Worm (Caenorhabditis elegans): ENCODE measurements around the gene Y41G9A.17.

Y41G9A.17 gene

DNA sequence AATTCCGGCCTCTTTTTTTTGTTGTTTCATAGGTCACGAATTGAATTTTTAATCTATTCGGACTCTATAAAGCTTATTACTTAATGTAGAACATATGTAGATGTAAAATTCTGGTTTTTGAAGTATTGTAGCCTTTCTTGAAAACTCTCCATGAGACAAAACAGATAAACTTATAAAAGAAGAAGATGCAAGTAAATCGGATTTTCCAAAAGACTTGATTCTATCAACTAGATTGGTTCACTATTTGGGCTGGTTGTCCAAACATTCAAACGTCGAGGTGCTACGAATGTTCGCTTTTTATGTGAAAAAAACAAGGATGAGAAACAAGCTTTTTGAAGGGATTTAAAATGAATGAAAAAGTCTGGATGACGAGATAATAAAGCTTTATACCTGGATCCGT is 40.5 kb upstream of the Y41G9A.17 start:
- TF ChIP-seq pha-4 (tag; optimal IDR thresholded peaks at IDR 0.05) = no peak
- TF ChIP-seq sea-2 (GFP tag; optimal IDR thresholded peaks at IDR 0.05) = no peak
- TF ChIP-seq nhr-67 (tag; optimal IDR thresholded peaks at IDR 0.05) = no peak
- no peak for TF ChIP-seq lsy-12 (tag; optimal IDR thresholded peaks at IDR 0.05)
- no peak for TF ChIP-seq ceh-28 (tag; optimal IDR thresholded peaks at IDR 0.05)
- no peak for TF ChIP-seq mml-1 (tag; optimal IDR thresholded peaks at IDR 0.05)
- no peak for TF ChIP-seq elt-3 (tag; optimal IDR thresholded peaks at IDR 0.05)
- no peak for TF ChIP-seq elt-1 (tag; optimal IDR thresholded peaks at IDR 0.05)
- TF ChIP-seq fkh-2 (tag; optimal IDR thresholded peaks at IDR 0.05) = no peak
- TF ChIP-seq ztf-11 (tag; optimal IDR thresholded peaks at IDR 0.05) = no peak
- no peak for TF ChIP-seq skn-1 (tag; optimal IDR thresholded peaks at IDR 0.05)
- TF ChIP-seq zag-1 (tag; optimal IDR thresholded peaks at IDR 0.05) = no peak

DNA sequence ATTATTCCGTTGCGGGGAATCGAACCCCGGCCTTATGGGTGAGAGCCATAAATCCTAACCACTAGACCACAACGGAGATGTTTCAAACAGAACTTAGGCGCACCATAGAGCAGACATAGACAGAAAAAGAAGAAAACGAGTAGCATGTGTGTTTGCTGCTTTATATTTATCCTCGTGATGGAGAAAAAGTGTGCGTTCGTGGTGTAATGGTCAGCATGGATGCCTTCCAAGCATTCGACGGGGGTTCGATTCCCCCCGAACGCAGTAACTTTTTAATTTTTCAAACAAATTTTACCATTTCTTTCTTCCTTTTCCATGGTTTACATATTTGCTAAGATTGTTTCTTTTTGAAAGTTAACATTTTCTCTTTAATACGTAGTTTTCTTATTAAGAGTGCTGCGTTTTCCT is 36.4 kb upstream of the Y41G9A.17 start:
- TF ChIP-seq tbx-2 (tag; optimal IDR thresholded peaks at IDR 0.05) (peak; percentile 91), sea-2 (GFP tag; optimal IDR thresholded peaks at IDR 0.05) (peak; percentile 89), lin-15B (tag; optimal IDR thresholded peaks at IDR 0.05) (peak; percentile 35), aly-2 (tag; optimal IDR thresholded peaks at IDR 0.05) (peak; percentile 58), ceh-82 (tag; optimal IDR thresholded peaks at IDR 0.05) (peak; percentile 91), ZK546.5 (tag; optimal IDR thresholded peaks at IDR 0.05) (peak; percentile 21), R02D3.7 (tag; optimal IDR thresholded peaks at IDR 0.05) (peak; percentile 60), skn-1 (tag; optimal IDR thresholded peaks at IDR 0.05) (peak; percentile 93), mml-1 (tag; optimal IDR thresholded peaks at IDR 0.05) (peak; percentile 60), nhr-11 (tag; optimal IDR thresholded peaks at IDR 0.05) (peak; percentile 74), egl-27 (tag; optimal IDR thresholded peaks at IDR 0.05) (peak; percentile 67), ceh-16 (tag; optimal IDR thresholded peaks at IDR 0.05) (peak; percentile 29), nhr-77 (tag; optimal IDR thresholded peaks at IDR 0.05) (peak; percentile 89), ceh-9 (tag; optimal IDR thresholded peaks at IDR 0.05) (peak; percentile 68), nhr-237 (tag; optimal IDR thresholded peaks at IDR 0.05) (no peak), pqm-1 (tag; optimal IDR thresholded peaks at IDR 0.05) (peak; percentile 80), hmg-11 (tag; optimal IDR thresholded peaks at IDR 0.05) (peak; percentile 99), ceh-28 (tag; optimal IDR thresholded peaks at IDR 0.05) (peak; percentile 75), snpc-4 (tag; optimal IDR thresholded peaks at IDR 0.05) (peak; percentile 51), fkh-2 (tag; optimal IDR thresholded peaks at IDR 0.05) (no peak), daf-12 (tag; optimal IDR thresholded peaks at IDR 0.05) (no peak), nhr-25 (tag; optimal IDR thresholded peaks at IDR 0.05) (peak; percentile 49), unc-62 (GFP tag; optimal IDR thresholded peaks at IDR 0.05) (peak; percentile 49), egl-5 (tag; optimal IDR thresholded peaks at IDR 0.05) (peak; percentile 93), pha-4 (tag; optimal IDR thresholded peaks at IDR 0.05) (peak; percentile 80), jun-1 (tag; optimal IDR thresholded peaks at IDR 0.05) (peak; percentile 83), fkh-10 (GFP tag; optimal IDR thresholded peaks at IDR 0.05) (peak; percentile 59), nhr-12 (tag; optimal IDR thresholded peaks at IDR 0.05) (no peak), mdl-1 (tag; optimal IDR thresholded peaks at IDR 0.05) (peak; percentile 33), nhr-28 (tag; optimal IDR thresholded peaks at IDR 0.05) (peak; percentile 69), nhr-23 (tag; optimal IDR thresholded peaks at IDR 0.05) (peak; percentile 44), elt-1 (tag; optimal IDR thresholded peaks at IDR 0.05) (no peak), nhr-43 (tag; optimal IDR thresholded peaks at IDR 0.05; ENCODE audit: poor library complexity, severe bottlenecking) (peak; percentile 96), nfya-1 (tag; optimal IDR thresholded peaks at IDR 0.05; ENCODE audit: insufficient read depth) (peak; percentile 88), ztf-11 (tag; optimal IDR thresholded peaks at IDR 0.05) (peak; percentile 37), elt-3 (tag; optimal IDR thresholded peaks at IDR 0.05) (peak in 1 of 3 experiments; percentile 51), elt-2 (tag; optimal IDR thresholded peaks at IDR 0.05) (peak; percentile 72), nhr-67 (tag; optimal IDR thresholded peaks at IDR 0.05) (peak; percentile 20), lsy-12 (tag; optimal IDR thresholded peaks at IDR 0.05) (peak; percentile 92), ama-1 (optimal IDR thresholded peaks at IDR 0.05) (peak; percentile 71), ztf-4 (tag; optimal IDR thresholded peaks at IDR 0.05) (peak; percentile 54), lin-39 (tag; optimal IDR thresholded peaks at IDR 0.05) (peak; percentile 88), fos-1 (tag; optimal IDR thresholded peaks at IDR 0.05) (peak; percentile 86), unc-39 (tag; optimal IDR thresholded peaks at IDR 0.05) (peak; percentile 46), zag-1 (tag; optimal IDR thresholded peaks at IDR 0.05) (no peak), nhr-76 (tag; optimal IDR thresholded peaks at IDR 0.05) (peak; percentile 75), eor-1 (tag; optimal IDR thresholded peaks at IDR 0.05) (no peak)
